Fruit fly (Drosophila melanogaster) whole organism, embryonic: ENCODE measurements around the gene mio.

ENCODE experiments used
- Ada2b ChIP-seq: fragments of 200-800 bp; sonication (Bioruptor generic); IDR thresholded peaks from 2 replicates; pipeline ENCODE4 v1.3.6; 2022; ENCODE audit warnings: missing biosample characterization, missing genetic modification characterization
- Asciz ChIP-seq: fragments of 200-800 bp; sonication (Bioruptor generic); optimal IDR thresholded peaks from 2 replicates; lab custom pipeline; 2017; ENCODE audit warnings: missing biosample characterization, mild to moderate bottlenecking, missing genetic modification characterization, missing genetic modification reagents
- Bdp1 ChIP-seq: fragments of 200-800 bp; sonication (Bioruptor generic); optimal IDR thresholded peaks from 3 replicates; lab custom pipeline; 2016; ENCODE audit warnings: missing biosample characterization, missing genetic modification characterization
- Bgb ChIP-seq: fragments of 200-800 bp; sonication (Bioruptor generic); IDR thresholded peaks from 2 replicates; pipeline ENCODE4 v1.3.6; 2022; ENCODE audit warnings: missing biosample characterization, missing genetic modification characterization; ENCODE audit not compliant: partially characterized antibody
- CG10147 ChIP-seq: fragments of 200-800 bp; sonication (Bioruptor generic); optimal IDR thresholded peaks from 2 replicates; lab custom pipeline; 2019; ENCODE audit warnings: missing biosample characterization, mild to moderate bottlenecking, missing genetic modification characterization, moderate library complexity
- CG12299 ChIP-seq: fragments of 200-800 bp; sonication (Bioruptor generic); optimal IDR thresholded peaks from 2 replicates; lab custom pipeline; 2018; ENCODE audit warnings: missing biosample characterization, mild to moderate bottlenecking, missing genetic modification characterization
- CG13424 ChIP-seq: fragments of 200-800 bp; sonication (Bioruptor generic); optimal IDR thresholded peaks from 2 replicates; lab custom pipeline; 2019; ENCODE audit warnings: missing biosample characterization, mild to moderate bottlenecking, missing genetic modification characterization, moderate library complexity
- CG14014 ChIP-seq: fragments of 200-800 bp; sonication (Bioruptor generic); IDR thresholded peaks from 2 replicates; pipeline ENCODE4 v1.3.6; 2022; ENCODE audit warnings: missing biosample characterization, missing genetic modification characterization
- CG14965 ChIP-seq: fragments of 200-800 bp; sonication (Bioruptor generic); optimal IDR thresholded peaks from 2 replicates; lab custom pipeline; 2016; ENCODE audit warnings: missing biosample characterization, missing genetic modification characterization, borderline replicate concordance
- CG15073 ChIP-seq: fragments of 200-800 bp; sonication (Bioruptor generic); optimal IDR thresholded peaks from 2 replicates; lab custom pipeline; 2016; ENCODE audit warnings: missing biosample characterization, missing genetic modification characterization
- CG1647 ChIP-seq: fragments of 200-800 bp; sonication (Bioruptor generic); optimal IDR thresholded peaks from 3 replicates; lab custom pipeline; 2016; ENCODE audit warnings: missing biosample characterization, missing genetic modification characterization
- CG2120 ChIP-seq: fragments of 200-800 bp; sonication (Bioruptor generic); optimal IDR thresholded peaks from 3 replicates; lab custom pipeline; 2016; ENCODE audit warnings: missing biosample characterization, missing genetic modification characterization
- CG30403 ChIP-seq: fragments of 200-800 bp; sonication (Bioruptor generic); optimal IDR thresholded peaks from 3 replicates; lab custom pipeline; 2016; ENCODE audit warnings: missing biosample characterization, missing genetic modification characterization
- CG3838 ChIP-seq: fragments of 200-800 bp; sonication (Bioruptor generic); optimal IDR thresholded peaks from 3 replicates; lab custom pipeline; 2016; ENCODE audit warnings: missing biosample characterization, missing genetic modification characterization
- CG5953 ChIP-seq: fragments of 200-800 bp; sonication (Bioruptor generic); IDR thresholded peaks from 2 replicates; pipeline ENCODE4 v1.3.6; 2022; ENCODE audit warnings: missing biosample characterization, missing genetic modification characterization
- CG6765 ChIP-seq: fragments of 200-800 bp; sonication (Bioruptor generic); optimal IDR thresholded peaks from 3 replicates; lab custom pipeline; 2017; ENCODE audit warnings: missing biosample characterization, mild to moderate bottlenecking, missing genetic modification characterization
- CG6813 ChIP-seq: fragments of 200-800 bp; sonication (Bioruptor generic); optimal IDR thresholded peaks from 2 replicates; lab custom pipeline; 2017; ENCODE audit warnings: missing biosample characterization, missing genetic modification characterization, mild to moderate bottlenecking, moderate library complexity, missing genetic modification reagents
- CG7963 ChIP-seq: fragments of 200-800 bp; sonication (Bioruptor generic); IDR thresholded peaks from 3 replicates; pipeline ENCODE4 v1.3.6; 2022; ENCODE audit warnings: missing biosample characterization, missing genetic modification characterization; ENCODE audit not compliant: partially characterized antibody
- CHES-1-like ChIP-seq: fragments of 200-800 bp; sonication (Bioruptor generic); optimal IDR thresholded peaks from 2 replicates; lab custom pipeline; 2016; ENCODE audit warnings: missing biosample characterization, missing genetic modification characterization
- Gsc ChIP-seq: fragments of 200-800 bp; sonication (Bioruptor generic); IDR thresholded peaks from 2 replicates; pipeline ENCODE4 v1.3.6; 2022; ENCODE audit warnings: missing biosample characterization, missing genetic modification characterization
- NFAT ChIP-seq: fragments of 200-800 bp; sonication (Bioruptor generic); IDR thresholded peaks from 2 replicates; pipeline ENCODE4 v1.3.6; 2022; ENCODE audit warnings: missing biosample characterization, missing genetic modification characterization
- Oli ChIP-seq: fragments of 200-800 bp; sonication (Bioruptor generic); optimal IDR thresholded peaks from 2 replicates; lab custom pipeline; 2018; ENCODE audit warnings: missing biosample characterization, mild to moderate bottlenecking, missing genetic modification characterization, moderate library complexity
- Optix ChIP-seq: fragments of 200-800 bp; sonication (Bioruptor generic); IDR thresholded peaks from 3 replicates; pipeline ENCODE4 v1.3.6; 2022; ENCODE audit warnings: missing biosample characterization, missing genetic modification characterization
- Trl ChIP-seq, 3 experiments: fragments of >200 bp in 2 of 3; fragments of 200-800 bp in 1 of 3; sonication (Bioruptor generic) in 1 of 3; optimal IDR thresholded peaks; 2 replicates in 1 of 3; 3 replicates in 2 of 3; lab custom pipeline; 2016 to 2017; ENCODE audit warnings: missing biosample characterization in 1 of 3, missing genetic modification characterization in 1 of 3
- aop ChIP-seq: fragments of 200-800 bp; sonication (Bioruptor generic); IDR thresholded peaks from 2 replicates; pipeline ENCODE4 v1.3.6; 2022; ENCODE audit warnings: missing biosample characterization, missing genetic modification characterization
- ato ChIP-seq: fragments of 200-800 bp; sonication (Bioruptor generic); IDR thresholded peaks from 2 replicates; pipeline ENCODE4 v1.3.6; 2022; ENCODE audit warnings: missing biosample characterization, missing genetic modification characterization; ENCODE audit not compliant: partially characterized antibody
- cg ChIP-seq: fragments of 200-800 bp; sonication (Bioruptor generic); optimal IDR thresholded peaks from 3 replicates; lab custom pipeline; 2019; ENCODE audit warnings: missing biosample characterization, mild to moderate bottlenecking, missing genetic modification characterization, moderate library complexity
- chn ChIP-seq: fragments of 200-800 bp; sonication (Bioruptor generic); optimal IDR thresholded peaks from 2 replicates; lab custom pipeline; 2016; ENCODE audit warnings: missing biosample characterization, missing genetic modification characterization
- danr ChIP-seq: fragments of 200-800 bp; sonication (Bioruptor generic); IDR thresholded peaks from 2 replicates; pipeline ENCODE4 v1.3.6; 2022; ENCODE audit warnings: missing biosample characterization, missing genetic modification characterization
- eve ChIP-seq, 2 experiments: fragments of >200 bp; optimal IDR thresholded peaks; 2 replicates each; lab custom pipeline; 2017; ENCODE audit warnings: missing biosample characterization in 2 of 2, missing genetic modification characterization in 2 of 2
- ewg ChIP-seq: fragments of 200-800 bp; sonication (Bioruptor generic); optimal IDR thresholded peaks from 3 replicates; lab custom pipeline; 2017; ENCODE audit warnings: mild to moderate bottlenecking, missing biosample characterization, missing genetic modification reagents, missing genetic modification characterization
- fd102C ChIP-seq: fragments of 200-800 bp; sonication (Bioruptor generic); optimal IDR thresholded peaks from 2 replicates; lab custom pipeline; 2018; ENCODE audit warnings: missing biosample characterization, mild to moderate bottlenecking, missing genetic modification characterization, moderate library complexity
- grau ChIP-seq: fragments of 200-800 bp; optimal IDR thresholded peaks from 3 replicates; lab custom pipeline; 2019; ENCODE audit warnings: missing biosample characterization, mild to moderate bottlenecking, missing genetic modification characterization, moderate library complexity
- grn ChIP-seq: fragments of 200-800 bp; sonication (Bioruptor generic); optimal IDR thresholded peaks from 3 replicates; lab custom pipeline; 2017; ENCODE audit warnings: missing biosample characterization, missing genetic modification characterization
- ken ChIP-seq: fragments of 200-800 bp; sonication (Bioruptor generic); IDR thresholded peaks from 3 replicates; pipeline ENCODE4 v1.3.6; 2022; ENCODE audit warnings: missing biosample characterization, missing genetic modification characterization
- knrl ChIP-seq: fragments of 200-800 bp; sonication (Bioruptor generic); IDR thresholded peaks from 3 replicates; pipeline ENCODE4 v1.3.6; 2022; ENCODE audit warnings: missing biosample characterization, missing genetic modification characterization; ENCODE audit not compliant: partially characterized antibody
- lbe ChIP-seq: fragments of 200-800 bp; sonication (Bioruptor generic); optimal IDR thresholded peaks from 2 replicates; lab custom pipeline; 2016; ENCODE audit warnings: missing biosample characterization, mild to moderate bottlenecking, missing genetic modification characterization
- p53 ChIP-seq: fragments of 200-800 bp; sonication (Bioruptor generic); optimal IDR thresholded peaks from 2 replicates; lab custom pipeline; 2016; ENCODE audit warnings: missing biosample characterization, missing genetic modification characterization
- pho ChIP-seq: fragments of 200-800 bp; sonication (Bioruptor generic); optimal IDR thresholded peaks from 2 replicates; lab custom pipeline; 2016; ENCODE audit warnings: missing biosample characterization, missing genetic modification characterization
- prd ChIP-seq, 3 experiments: fragments of >200 bp in 2 of 3; fragments of 200-800 bp in 1 of 3; sonication (Bioruptor generic) in 1 of 3; optimal IDR thresholded peaks in 2 of 3; IDR thresholded peaks in 1 of 3; 2 replicates in 2 of 3; 3 replicates in 1 of 3; pipeline versions ENCODE4 v1.3.6 to Lab custom; 2017 to 2022; ENCODE audit warnings: missing biosample characterization in 1 of 3, missing genetic modification characterization in 1 of 3
- row ChIP-seq: fragments of 200-800 bp; sonication (Bioruptor generic); IDR thresholded peaks from 3 replicates; pipeline ENCODE4 v1.3.6; 2022; ENCODE audit warnings: missing biosample characterization, missing genetic modification characterization
- sqz ChIP-seq: fragments of 200-800 bp; sonication (Bioruptor generic); optimal IDR thresholded peaks from 3 replicates; lab custom pipeline; 2018; ENCODE audit warnings: missing biosample characterization, mild to moderate bottlenecking, missing genetic modification characterization
- tna ChIP-seq: fragments of 200-800 bp; sonication (Bioruptor generic); IDR thresholded peaks from 2 replicates; pipeline ENCODE4 v1.3.6; 2022; ENCODE audit warnings: missing biosample characterization, missing genetic modification characterization; ENCODE audit not compliant: partially characterized antibody
- unc-4 ChIP-seq: fragments of 200-800 bp; sonication (Bioruptor generic); IDR thresholded peaks from 2 replicates; pipeline ENCODE4 v1.3.6; 2022; ENCODE audit warnings: missing biosample characterization, missing genetic modification characterization; ENCODE audit not compliant: partially characterized antibody
- vvl ChIP-seq: fragments of 200-800 bp; sonication (Bioruptor generic); IDR thresholded peaks from 2 replicates; pipeline ENCODE4 v1.3.6; 2022; ENCODE audit warnings: missing biosample characterization, missing genetic modification characterization
- wdn ChIP-seq: fragments of 200-800 bp; sonication (Bioruptor generic); IDR thresholded peaks from 2 replicates; pipeline ENCODE4 v1.3.6; 2022; ENCODE audit warnings: missing biosample characterization, missing genetic modification characterization
- yki ChIP-seq: fragments of >200 bp; optimal IDR thresholded peaks from 3 replicates; lab custom pipeline; 2018
- zen2 ChIP-seq: fragments of 200-800 bp; sonication (Bioruptor generic); IDR thresholded peaks from 3 replicates; pipeline ENCODE4 v1.3.6; 2022; ENCODE audit warnings: missing biosample characterization, missing genetic modification characterization; ENCODE audit not compliant: partially characterized antibody

Gene mio

DNA sequence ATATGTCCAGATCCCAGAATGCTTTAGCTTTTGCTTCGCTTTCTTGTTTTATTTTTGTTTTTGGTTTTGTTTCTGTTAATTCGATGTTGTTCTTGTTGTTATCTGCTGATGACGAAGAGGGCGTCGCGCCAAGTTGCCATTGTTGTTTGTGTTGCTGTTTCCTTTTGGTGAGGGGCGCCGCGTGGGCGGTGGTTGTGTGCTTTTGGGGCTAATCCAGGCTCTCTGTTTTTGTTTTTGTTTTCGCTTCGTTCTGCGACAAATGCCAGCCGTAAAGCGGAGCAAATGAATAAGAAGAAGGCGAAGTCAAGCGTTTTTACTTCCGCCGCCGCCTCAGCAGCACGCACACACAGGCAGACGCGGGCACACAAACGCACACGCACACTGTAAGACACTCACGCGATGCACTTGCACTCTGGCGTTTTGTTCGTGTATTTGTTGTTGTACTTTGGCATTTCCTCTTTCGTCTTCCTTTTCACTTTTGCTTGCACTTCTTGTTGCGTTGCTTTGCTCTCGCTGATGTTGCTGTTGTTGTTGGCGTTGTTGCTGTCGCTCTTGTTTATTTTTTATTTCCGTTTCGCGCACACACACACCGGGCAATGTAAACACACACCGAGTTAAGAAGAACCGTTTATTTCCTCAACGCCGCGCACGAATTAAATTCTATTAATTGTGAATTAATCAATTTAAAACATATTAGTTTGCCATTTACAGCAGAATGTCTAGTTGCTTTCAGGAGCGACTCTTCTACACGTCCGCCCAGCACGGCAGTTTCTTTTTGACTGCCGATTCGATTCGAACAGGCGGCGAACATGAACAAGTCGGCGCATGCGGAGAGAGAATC, 38.9 kb upstream of the mio start, which contains the start of gene aop (continued):
- TF ChIP-seq lbe (GFP tag; lab: Kevin White, UChicago) (peak; percentile 3), CG6765 (GFP tag; lab: Kevin White, UChicago) (peak; percentile 30), aop (GFP tag; lab: Robert Waterston, UW) (peak; percentile 91), CG13424 (tag; lab: Kevin White, UChicago) (no peak), fd102C (GFP tag; lab: Kevin White, UChicago) (peak; percentile 77), prd (optimal IDR thresholded peaks at IDR 0.05; lab: Kevin White, UChicago) (no peak), prd (GFP tag; IDR thresholded peaks at IDR 0.05; lab: Robert Waterston, UW) (no peak), CG15073 (GFP tag; lab: Kevin White, UChicago) (no peak), CHES-1-like (GFP tag; lab: Kevin White, UChicago) (peak; percentile 40), Bdp1 (GFP tag; lab: Kevin White, UChicago) (peak; percentile 34), ken (no peak), ato (GFP tag; lab: Robert Waterston, UW) (peak; percentile 61; the same call in 1 of the 2 replicates), CG6813 (peak; percentile 11), CG12299 (peak; percentile 16), sqz (GFP tag; lab: Kevin White, UChicago) (peak; percentile 53), CG1647 (peak; percentile 50), unc-4 (GFP tag; lab: Robert Waterston, UW) (0 out of 2 replicates have a peak, but pooled peaks have one; percentile 27), Gsc (GFP tag; lab: Robert Waterston, UW) (no peak), CG10147 (GFP tag; lab: Kevin White, UChicago) (no peak), CG7963 (GFP tag; lab: Robert Waterston, UW) (peak; percentile 21; the same call in 1 of the 3 replicates), vvl (GFP tag; lab: Robert Waterston, UW) (peak; percentile 48; the same call in 1 of the 2 replicates), CG3838 (GFP tag; lab: Kevin White, UChicago) (peak; percentile 39), danr (no peak), knrl (GFP tag; lab: Robert Waterston, UW) (0 out of 3 replicates have a peak, but pooled peaks have one; percentile 16), tna (peak; percentile 30; the same call in 1 of the 2 replicates), NFAT (GFP tag; lab: Robert Waterston, UW) (peak; percentile 36; the same call in 1 of the 2 replicates), ewg (GFP tag; lab: Kevin White, UChicago) (peak; percentile 93), p53 (GFP tag; lab: Kevin White, UChicago) (peak; percentile 98), cg (GFP tag; lab: Kevin White, UChicago) (peak; percentile 84), pho (no peak), chn (GFP tag; lab: Kevin White, UChicago) (no peak)

- TF ChIP-seq row (GFP tag; lab: Robert Waterston, UW): no peak; the same call in 2 of the 3 replicates
- TF ChIP-seq wdn (GFP tag; lab: Robert Waterston, UW): peak; percentile 46; the same call in 1 of the 2 replicates
- peak; percentile 3 for TF ChIP-seq Oli (tag; lab: Kevin White, UChicago)
- 0 out of 2 replicates have a peak, but pooled peaks have one; percentile 5 for TF ChIP-seq Bgb (GFP tag; lab: Robert Waterston, UW)
- TF ChIP-seq Optix (GFP tag; lab: Robert Waterston, UW): no peak
- no peak for TF ChIP-seq CG14965 (GFP tag; lab: Kevin White, UChicago)
- no peak for TF ChIP-seq Asciz (GFP tag; lab: Kevin White, UChicago)
- TF ChIP-seq eve (GFP tag; optimal IDR thresholded peaks at IDR 0.05; lab: Kevin White, UChicago): peak in 1 of 2 experiments; percentile 23
- TF ChIP-seq Ada2b: peak; percentile 21; the same call in 1 of the 2 replicates
- TF ChIP-seq CG30403: peak; percentile 4
- 0 out of 2 replicates have a peak, but pooled peaks have one; percentile 4 for TF ChIP-seq CG14014
- TF ChIP-seq zen2: no peak
- 0 out of 2 replicates have a peak, but pooled peaks have one; percentile 20 for TF ChIP-seq CG5953 (GFP tag; lab: Robert Waterston, UW)
- peak; percentile 50 for TF ChIP-seq grn
- TF ChIP-seq Trl (optimal IDR thresholded peaks at IDR 0.05; lab: Kevin White, UChicago): peak; percentile 82 to 85
- no peak for TF ChIP-seq Trl (GFP tag; optimal IDR thresholded peaks at IDR 0.05; lab: Kevin White, UChicago)
- peak; percentile 75 for TF ChIP-seq grau (tag; lab: Kevin White, UChicago)
- peak; percentile 15 for TF ChIP-seq yki (lab: Kevin White, UChicago)
- TF ChIP-seq CG2120: peak; percentile 18
- TF ChIP-seq, all 482 proteins: peak for 13
Measured at dm6 chr2L:2178810-2179143, 38.3 kb upstream of the mio start.
